Fruit fly (Drosophila melanogaster) whole organism: ENCODE measurements around the gene CG32713.

ENCODE experiments used
- CG8478 ChIP-seq: fragments of >200 bp; optimal IDR thresholded peaks from 2 replicates; lab custom pipeline; 2018; ENCODE audit warnings: inconsistent platforms
- Dll ChIP-seq: fragments of >200 bp; optimal IDR thresholded peaks from 2 replicates; lab custom pipeline; 2017
- EcR ChIP-seq, 2 experiments: fragments of >200 bp; optimal IDR thresholded peaks; 2 replicates each; lab custom pipeline; 2017; ENCODE audit warnings: missing biosample characterization in 2 of 2, missing genetic modification characterization in 2 of 2, missing genetic modification reagents in 2 of 2
- pan ChIP-seq: fragments of >200 bp; optimal IDR thresholded peaks from 2 replicates; lab custom pipeline; 2017
- psq ChIP-seq: fragments of >200 bp; optimal IDR thresholded peaks from 2 replicates; lab custom pipeline; 2017
- usp ChIP-seq: fragments of >200 bp; optimal IDR thresholded peaks from 2 replicates; lab custom pipeline; 2017; ENCODE audit warnings: missing biosample characterization, missing genetic modification characterization, mixed read lengths

DNA sequence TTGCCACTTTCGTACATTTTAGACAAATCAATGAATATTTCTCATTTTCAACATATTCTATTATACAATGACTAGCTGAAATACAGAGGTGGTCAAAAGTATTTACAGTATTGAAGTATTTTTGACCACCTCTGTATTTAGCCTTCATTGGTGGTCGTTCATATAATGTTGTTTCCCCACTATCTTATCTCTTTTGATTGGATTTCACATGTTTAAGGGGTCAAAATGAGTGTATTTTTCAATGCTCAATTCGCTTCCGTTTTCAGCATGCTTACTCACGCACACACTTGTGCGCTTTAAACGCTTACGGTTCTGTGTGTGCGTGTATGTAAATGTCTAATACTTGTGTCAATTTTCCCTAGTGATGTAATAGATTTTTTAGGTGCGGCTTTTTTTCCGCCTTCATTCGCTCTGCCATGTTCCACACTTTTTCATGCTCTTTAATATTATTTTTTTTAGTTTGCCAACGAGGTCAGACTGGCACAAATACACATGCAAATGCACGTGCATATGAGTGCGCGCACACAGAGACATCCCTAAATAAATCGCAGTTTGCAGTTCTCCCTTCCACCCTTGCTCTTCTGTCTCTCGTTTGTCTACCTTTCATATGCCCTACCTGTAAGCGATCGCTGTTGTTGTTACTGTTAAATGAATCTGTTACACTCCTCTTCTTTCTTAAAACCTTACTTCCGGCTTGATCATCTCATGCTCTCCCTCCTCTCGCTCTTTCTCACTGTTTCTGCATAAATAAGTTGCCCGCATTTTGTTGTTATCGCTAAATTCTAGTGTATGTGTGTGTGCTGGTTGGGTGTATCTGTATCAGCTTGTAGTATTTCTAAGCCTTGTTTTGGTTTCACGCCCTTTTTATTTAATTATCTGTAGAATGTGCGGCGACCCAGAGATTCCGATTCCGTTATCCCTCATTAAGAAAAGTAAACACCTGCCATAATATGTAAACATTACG, 45.0 kb downstream of the CG32713 start:
- no peak for TF ChIP-seq Dll (lab: Kevin White, UChicago)
- no peak for TF ChIP-seq CG8478 (lab: Kevin White, UChicago)
- no peak for TF ChIP-seq usp (GFP tag; lab: Kevin White, UChicago)
- no peak for TF ChIP-seq psq (lab: Kevin White, UChicago)
- no peak for TF ChIP-seq EcR (GFP tag; optimal IDR thresholded peaks at IDR 0.05; lab: Kevin White, UChicago)
- TF ChIP-seq pan (lab: Kevin White, UChicago), result no peak
